Fruit fly (Drosophila melanogaster) whole organism, embryonic: ENCODE data around the gene CG7080.

Experiments
- CG10274 ChIP-seq: fragments of 200-800 bp; sonication (Bioruptor generic); optimal IDR thresholded peaks from 3 replicates; lab custom pipeline; 2017; ENCODE audit warnings: missing biosample characterization, mild to moderate bottlenecking, missing genetic modification characterization
- CG10654 ChIP-seq: fragments of 200-800 bp; sonication (Bioruptor generic); optimal IDR thresholded peaks from 2 replicates; lab custom pipeline; 2016; ENCODE audit warnings: missing biosample characterization, missing genetic modification characterization
- CG12219 ChIP-seq: fragments of 200-800 bp; sonication (Bioruptor generic); optimal IDR thresholded peaks from 3 replicates; lab custom pipeline; 2018; ENCODE audit warnings: missing biosample characterization, mild to moderate bottlenecking, missing genetic modification characterization
- CG18599 ChIP-seq: fragments of 200-800 bp; sonication (Bioruptor generic); optimal IDR thresholded peaks from 3 replicates; lab custom pipeline; 2017; ENCODE audit warnings: missing biosample characterization, missing genetic modification characterization, mild to moderate bottlenecking, moderate library complexity, missing genetic modification reagents
- CG2678 ChIP-seq: fragments of 200-800 bp; sonication (Bioruptor generic); optimal IDR thresholded peaks from 3 replicates; lab custom pipeline; 2019; ENCODE audit warnings: missing biosample characterization, mild to moderate bottlenecking, missing genetic modification characterization, moderate library complexity
- CG32532 ChIP-seq: fragments of 200-800 bp; sonication (Bioruptor generic); IDR thresholded peaks from 2 replicates; pipeline ENCODE4 v1.3.6; 2022; ENCODE audit warnings: missing biosample characterization, missing genetic modification characterization
- CG34422 ChIP-seq: fragments of 200-800 bp; sonication (Bioruptor generic); IDR thresholded peaks from 3 replicates; pipeline ENCODE4 v1.3.6; 2022; ENCODE audit warnings: missing biosample characterization, missing genetic modification characterization
- CG5180 ChIP-seq: fragments of 200-800 bp; sonication (Bioruptor generic); optimal IDR thresholded peaks from 3 replicates; lab custom pipeline; 2017; ENCODE audit warnings: missing biosample characterization, missing genetic modification characterization, mild to moderate bottlenecking, moderate library complexity, missing genetic modification reagents
- CG6654 ChIP-seq: fragments of 200-800 bp; sonication (Bioruptor generic); optimal IDR thresholded peaks from 2 replicates; lab custom pipeline; 2017; ENCODE audit warnings: missing biosample characterization, mild to moderate bottlenecking, missing genetic modification characterization
- CG7357 ChIP-seq: fragments of 200-800 bp; sonication (Bioruptor generic); IDR thresholded peaks from 3 replicates; pipeline ENCODE4 v1.3.6; 2022; ENCODE audit warnings: missing biosample characterization, missing genetic modification characterization
- CG7928 ChIP-seq: fragments of 200-800 bp; sonication (Bioruptor generic); optimal IDR thresholded peaks from 2 replicates; lab custom pipeline; 2017; ENCODE audit warnings: missing biosample characterization, mild to moderate bottlenecking, missing genetic modification characterization
- CG8281 ChIP-seq: fragments of 200-800 bp; sonication (Bioruptor generic); optimal IDR thresholded peaks from 2 replicates; lab custom pipeline; 2018; ENCODE audit warnings: missing biosample characterization, mild to moderate bottlenecking, missing genetic modification characterization, moderate library complexity
- CG8359 ChIP-seq: fragments of 200-800 bp; sonication (Bioruptor generic); optimal IDR thresholded peaks from 2 replicates; lab custom pipeline; 2017; ENCODE audit warnings: missing biosample characterization, mild to moderate bottlenecking, missing genetic modification characterization, borderline replicate concordance
- Dfd ChIP-seq, 2 experiments: fragments of >200 bp; optimal IDR thresholded peaks; 2 replicates each; lab custom pipeline; 2017; ENCODE audit warnings: missing biosample characterization in 2 of 2, missing genetic modification characterization in 2 of 2
- Dref ChIP-seq: fragments of 200-800 bp; sonication (Bioruptor generic); IDR thresholded peaks from 2 replicates; pipeline ENCODE4 v1.3.6; 2022; ENCODE audit warnings: missing biosample characterization, missing genetic modification characterization
- ERR ChIP-seq: fragments of 200-800 bp; sonication (Bioruptor generic); optimal IDR thresholded peaks from 2 replicates; lab custom pipeline; 2016; ENCODE audit warnings: missing biosample characterization, missing genetic modification characterization
- Ets65A ChIP-seq: fragments of 200-800 bp; sonication (Bioruptor generic); peaks from one replicate; lab custom pipeline; 2016; ENCODE audit warnings: missing biosample characterization, missing genetic modification characterization
- Fer3 ChIP-seq: fragments of 200-800 bp; sonication (Bioruptor generic); optimal IDR thresholded peaks from 2 replicates; lab custom pipeline; 2018; ENCODE audit warnings: missing biosample characterization, mild to moderate bottlenecking, missing genetic modification characterization, moderate library complexity
- Lpt ChIP-seq: fragments of >200 bp; optimal IDR thresholded peaks from 2 replicates; lab custom pipeline; 2018; ENCODE audit warnings: missing biosample characterization, missing genetic modification characterization
- Max ChIP-seq: fragments of 200-800 bp; sonication (Bioruptor generic); optimal IDR thresholded peaks from 2 replicates; lab custom pipeline; 2016; ENCODE audit warnings: missing biosample characterization, mild to moderate bottlenecking, missing genetic modification characterization
- NC2β ChIP-seq: fragments of 200-800 bp; sonication (Bioruptor generic); optimal IDR thresholded peaks from 2 replicates; lab custom pipeline; 2016; ENCODE audit warnings: missing biosample characterization, missing genetic modification characterization
- Oaz ChIP-seq: fragments of 200-800 bp; sonication (Bioruptor generic); IDR thresholded peaks from 2 replicates; pipeline ENCODE4 v1.3.6; 2022; ENCODE audit warnings: missing biosample characterization, missing genetic modification characterization
- Taf1 ChIP-seq: fragments of 200-800 bp; sonication (Bioruptor generic); IDR thresholded peaks from 2 replicates; pipeline ENCODE4 v1.3.6; 2022; ENCODE audit warnings: missing biosample characterization, missing genetic modification characterization
- Vsx1 ChIP-seq: fragments of 200-800 bp; sonication (Bioruptor generic); optimal IDR thresholded peaks from 2 replicates; lab custom pipeline; 2017; ENCODE audit warnings: missing biosample characterization, mild to moderate bottlenecking, missing genetic modification characterization, missing genetic modification reagents
- ase ChIP-seq: fragments of 200-800 bp; sonication (Bioruptor generic); IDR thresholded peaks from 3 replicates; pipeline ENCODE4 v1.3.6; 2022; ENCODE audit warnings: missing biosample characterization, missing genetic modification characterization
- btn ChIP-seq: fragments of 200-800 bp; sonication (Bioruptor generic); optimal IDR thresholded peaks from 2 replicates; lab custom pipeline; 2016; ENCODE audit warnings: missing biosample characterization, missing genetic modification characterization
- cad ChIP-seq: fragments of >200 bp; optimal IDR thresholded peaks from 2 replicates; lab custom pipeline; 2017; ENCODE audit warnings: missing biosample characterization, missing genetic modification characterization
- dmrt99B ChIP-seq: fragments of 200-800 bp; sonication (Bioruptor generic); optimal IDR thresholded peaks from 2 replicates; lab custom pipeline; 2018; ENCODE audit warnings: missing biosample characterization, mild to moderate bottlenecking, missing genetic modification characterization, moderate library complexity
- ems ChIP-seq: fragments of 200-800 bp; sonication (Bioruptor generic); optimal IDR thresholded peaks from 3 replicates; lab custom pipeline; 2016; ENCODE audit warnings: missing biosample characterization, missing genetic modification characterization
- eyg ChIP-seq: fragments of 200-800 bp; sonication (Bioruptor generic); optimal IDR thresholded peaks from 3 replicates; lab custom pipeline; 2016; ENCODE audit warnings: missing biosample characterization, missing genetic modification characterization
- mld ChIP-seq: fragments of 200-800 bp; sonication (Bioruptor generic); IDR thresholded peaks from 3 replicates; pipeline ENCODE4 v1.3.6; 2022; ENCODE audit warnings: missing biosample characterization, missing genetic modification characterization; ENCODE audit not compliant: partially characterized antibody
- nmo ChIP-seq: fragments of 200-800 bp; sonication (Bioruptor generic); optimal IDR thresholded peaks from 2 replicates; lab custom pipeline; 2018; ENCODE audit warnings: missing biosample characterization, mild to moderate bottlenecking, missing genetic modification characterization, moderate library complexity
- stc ChIP-seq: fragments of 200-800 bp; sonication (Bioruptor generic); IDR thresholded peaks from 2 replicates; pipeline ENCODE4 v1.3.6; 2022; ENCODE audit warnings: missing biosample characterization, missing genetic modification characterization
- tin ChIP-seq: fragments of 200-800 bp; sonication (Bioruptor generic); optimal IDR thresholded peaks from 3 replicates; lab custom pipeline; 2016; ENCODE audit warnings: missing biosample characterization, missing genetic modification characterization

Gene CG7080

DNA sequence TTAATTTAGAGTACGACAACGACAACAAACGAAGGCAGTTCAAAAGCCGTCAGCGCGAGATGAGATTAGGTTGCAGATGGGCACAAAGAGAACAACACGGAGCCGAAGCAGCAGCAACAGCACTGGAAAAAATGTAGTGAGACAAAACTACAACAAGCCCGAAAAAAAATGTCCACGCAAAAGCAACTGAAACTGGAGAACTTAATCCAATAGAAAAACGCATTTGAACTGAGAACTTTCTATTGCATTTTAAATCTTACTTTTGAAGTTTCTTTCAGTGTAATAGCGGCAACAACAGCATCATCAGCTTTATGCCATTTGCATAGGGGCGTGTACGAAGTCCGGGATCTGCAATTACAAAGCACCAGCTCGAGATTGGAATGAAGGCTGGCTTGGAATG lies 10.4 kb downstream of the CG7080 start (continued):
- TF ChIP-seq Oaz (GFP tag; lab: Robert Waterston, UW) (0 out of 2 replicates have a peak, but pooled peaks have one; percentile 10), CG2678 (tag; lab: Kevin White, UChicago) (peak; percentile 29), CG18599 (GFP tag; lab: Kevin White, UChicago) (peak; percentile 41), eyg (no peak)

- TF ChIP-seq tin (GFP tag; lab: Kevin White, UChicago): no peak
- TF ChIP-seq Fer3 (tag; lab: Kevin White, UChicago): no peak
- no peak for TF ChIP-seq dmrt99B
- TF ChIP-seq CG10274 (GFP tag; lab: Kevin White, UChicago): no peak
- no peak for TF ChIP-seq CG34422 (GFP tag; lab: Robert Waterston, UW)
- TF ChIP-seq ems (GFP tag; lab: Kevin White, UChicago): no peak
- no peak for TF ChIP-seq CG8281 (tag; lab: Kevin White, UChicago)
- no peak for TF ChIP-seq ERR (GFP tag; lab: Kevin White, UChicago)
- TF ChIP-seq CG8359 (GFP tag; lab: Kevin White, UChicago): no peak
- TF ChIP-seq CG32532 (GFP tag; lab: Robert Waterston, UW): no peak
- TF ChIP-seq nmo (GFP tag; lab: Kevin White, UChicago): no peak
- TF ChIP-seq stc (GFP tag; lab: Robert Waterston, UW): no peak
- no peak for TF ChIP-seq CG12219 (GFP tag; lab: Kevin White, UChicago)
- no peak for TF ChIP-seq Vsx1
Observed at dm6 chr3R:22340207-22340606, 11.1 kb downstream of the CG7080 start, which contains the start of gene CG5388. Gene CG5388 (minus strand): TSS chr3R:22340307.

DNA sequence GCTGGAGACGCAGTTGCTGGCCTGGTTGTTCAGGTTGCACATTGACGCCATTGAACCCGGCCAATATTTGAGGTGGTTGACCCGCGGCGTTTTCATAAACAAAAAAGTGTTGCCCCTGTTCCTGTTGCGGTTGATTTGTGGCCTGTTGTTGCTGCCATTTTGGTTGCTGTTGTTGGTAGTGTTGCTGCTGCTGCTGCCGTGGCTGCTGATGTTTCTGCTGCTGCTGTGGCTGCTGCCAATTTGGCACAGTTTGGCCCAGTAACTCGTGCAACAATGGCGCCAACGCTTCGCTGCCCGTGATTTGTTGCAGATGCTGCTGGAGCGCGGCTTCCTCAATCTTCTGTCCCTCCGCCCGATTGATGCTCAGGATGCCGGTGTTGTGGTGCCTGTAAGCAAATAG lies 12.6 kb downstream of the CG7080 start:
- TF ChIP-seq CG5180 (GFP tag; lab: Kevin White, UChicago) (no peak), btn (GFP tag; lab: Kevin White, UChicago) (no peak), mld (GFP tag; lab: Robert Waterston, UW) (no peak), CG7357 (GFP tag; lab: Robert Waterston, UW) (no peak), ase (GFP tag; lab: Robert Waterston, UW) (no peak), Dref (GFP tag; lab: Robert Waterston, UW) (no peak), Dfd (GFP tag; optimal IDR thresholded peaks at IDR 0.05; lab: Kevin White, UChicago) (peak in 1 of 2 experiments; percentile 52), CG7928 (GFP tag; lab: Kevin White, UChicago) (no peak), Taf1 (GFP tag; lab: Robert Waterston, UW) (no peak)

- TF ChIP-seq CG10654: no peak
- no peak for TF ChIP-seq Max (GFP tag; lab: Kevin White, UChicago)
- no peak for TF ChIP-seq Lpt (GFP tag; lab: Kevin White, UChicago)
Observed at dm6 chr3R:22342151-22342550, 13.1 kb downstream of the CG7080 start, which contains the start of gene CG5386. Gene CG5386 (minus strand): TSS chr3R:22342251.

DNA sequence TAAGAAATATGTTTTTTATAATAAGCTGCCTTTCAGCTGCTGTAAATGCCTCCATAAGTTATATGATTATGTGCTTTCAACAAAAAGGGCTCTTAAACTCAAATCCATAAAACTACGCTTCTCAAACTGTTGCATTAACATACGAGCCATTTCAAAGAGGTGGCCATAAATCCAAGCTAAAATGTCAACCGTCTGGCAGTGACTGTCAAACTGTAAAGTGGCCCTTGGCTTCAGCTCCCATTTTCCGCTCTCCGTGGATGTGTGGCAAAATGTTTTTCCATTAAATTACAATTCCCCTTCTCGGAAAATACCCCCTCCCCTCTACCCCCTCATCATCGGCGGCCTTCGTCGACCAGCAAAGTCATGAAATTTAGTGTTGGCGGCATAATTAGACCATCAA lies 13.6 kb downstream of the CG7080 start:
- TF ChIP-seq cad (GFP tag; lab: Kevin White, UChicago) (peak; percentile 59), Ets65A (GFP tag; lab: Kevin White, UChicago) (peak; percentile 33), NC2β (no peak), CG6654 (GFP tag; lab: Kevin White, UChicago) (peak; percentile 88)
